Worm (Caenorhabditis elegans) whole organism, midembryonic: ENCODE measurements around the gene F20D12.7.

Experiments
- flt-1 ChIP-seq: fragments of 200-800 bp; sonication (Bioruptor generic); IDR thresholded peaks from 2 replicates; pipeline ENCODE4 v1.3.6; 2022; ENCODE audit warnings: missing genetic modification characterization, missing compliant biosample characterization
- tab-1 ChIP-seq: fragments of 200-800 bp; sonication (Bioruptor generic); IDR thresholded peaks from 2 replicates; pipeline ENCODE4 v1.3.6; 2022; ENCODE audit warnings: missing genetic modification characterization, missing compliant biosample characterization

DNA sequence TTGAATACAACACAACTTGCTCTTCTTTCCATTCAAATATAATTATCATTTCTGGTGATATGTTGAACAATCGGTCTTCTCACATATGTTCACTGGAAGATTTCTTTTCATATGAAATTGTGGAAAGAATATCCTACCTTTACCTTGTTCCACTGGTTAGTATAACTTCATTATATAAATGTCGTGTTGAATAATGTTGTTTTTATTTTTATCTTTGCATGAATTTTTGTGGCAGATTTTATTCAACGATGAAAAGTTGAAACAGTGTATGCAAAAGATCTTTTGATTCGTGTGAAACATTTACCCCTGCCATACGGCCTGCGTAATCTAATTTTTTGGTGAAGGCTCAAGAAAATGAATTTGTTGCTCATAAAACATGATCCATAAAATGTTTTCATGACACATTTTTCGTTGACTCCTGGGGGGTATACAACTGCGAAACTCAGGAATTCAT lies 23.2 kb upstream of the F20D12.7 start:
- no peak for TF ChIP-seq tab-1 (GFP tag; lab: Robert Waterston, UW)
- no peak for TF ChIP-seq flt-1
